Worm (Caenorhabditis elegans) whole organism, L1 larva: ENCODE results near the gene ceh-60.

Experiments
- C34B4.2 ChIP-seq: sonication (generic microtip); optimal IDR thresholded peaks from 2 replicates; lab custom pipeline; 2017; ENCODE audit warnings: mild to moderate bottlenecking, missing genetic modification characterization, missing compliant biosample characterization
- Y116A8C.19 ChIP-seq: sonication (generic microtip); optimal IDR thresholded peaks from 2 replicates; lab custom pipeline; 2016; ENCODE audit warnings: missing compliant biosample characterization, missing genetic modification characterization, borderline replicate concordance
- aha-1 ChIP-seq: fragments of 150-350 bp; optimal IDR thresholded peaks from 2 replicates; lab custom pipeline; 2014; ENCODE audit warnings: missing biosample characterization, missing genetic modification characterization
- alr-1 ChIP-seq: fragments of 200-800 bp; sonication (Bioruptor generic); optimal IDR thresholded peaks from 2 replicates; lab custom pipeline; 2018; ENCODE audit warnings: borderline replicate concordance, mild to moderate bottlenecking, missing genetic modification characterization, missing compliant biosample characterization
- aly-2 ChIP-seq: fragments of 150-350 bp; optimal IDR thresholded peaks from 2 replicates; lab custom pipeline; 2014; ENCODE audit warnings: missing biosample characterization, missing genetic modification characterization
- blmp-1 ChIP-seq: fragments of 150-350 bp; optimal IDR thresholded peaks from 2 replicates; lab custom pipeline; 2014; ENCODE audit warnings: missing biosample characterization, missing genetic modification characterization
- ceh-63 ChIP-seq: fragments of 200-800 bp; sonication (Bioruptor generic); optimal IDR thresholded peaks from 2 replicates; lab custom pipeline; 2018; ENCODE audit warnings: mild to moderate bottlenecking, missing genetic modification characterization, missing compliant biosample characterization
- ces-1 ChIP-seq: fragments of 150-350 bp; optimal IDR thresholded peaks from 2 replicates; lab custom pipeline; 2014; ENCODE audit warnings: missing biosample characterization, missing genetic modification reagents, missing genetic modification characterization
- dpl-1 ChIP-seq, 3 experiments: fragments of 150-350 bp in 2 of 3; sonication (generic microtip) in 1 of 3; optimal IDR thresholded peaks; 2 replicates each; lab custom pipeline; 2014 to 2017; ENCODE audit warnings: missing biosample characterization in 3 of 3, missing genetic modification characterization in 3 of 3, missing genetic modification reagents in 3 of 3
- efl-1 ChIP-seq, 4 experiments: fragments of 150-350 bp; optimal IDR thresholded peaks in 3 of 4; peaks in 1 of 4; 1 replicate in 1 of 4; 2 replicates in 3 of 4; lab custom pipeline; 2014; ENCODE audit warnings: missing biosample characterization in 2 of 4, missing genetic modification characterization in 2 of 4, missing genetic modification reagents in 2 of 4
- efl-3 ChIP-seq: fragments of 200-800 bp; sonication (Bioruptor generic); optimal IDR thresholded peaks from 2 replicates; lab custom pipeline; 2018; ENCODE audit warnings: mild to moderate bottlenecking, missing genetic modification characterization, missing compliant biosample characterization
- egl-27 ChIP-seq, 2 experiments: fragments of 150-350 bp in 1 of 2; sonication (generic microtip); optimal IDR thresholded peaks; 3 replicates each; lab custom pipeline; 2017 to 2018; ENCODE audit warnings: missing biosample characterization in 2 of 2, missing genetic modification characterization in 2 of 2, missing genetic modification reagents in 2 of 2
- elt-2 ChIP-seq: sonication (generic microtip); optimal IDR thresholded peaks from 2 replicates; lab custom pipeline; 2016; ENCODE audit warnings: missing genetic modification characterization, mild to moderate bottlenecking, inconsistent platforms, missing compliant biosample characterization, missing genetic modification reagents
- ets-5 ChIP-seq: fragments of 200-800 bp; sonication (Bioruptor generic); IDR thresholded peaks from 2 replicates; pipeline ENCODE4 v1.3.6; 2022; ENCODE audit warnings: missing genetic modification characterization, missing compliant biosample characterization
- fkh-10 ChIP-seq: sonication (generic microtip); optimal IDR thresholded peaks from 2 replicates; lab custom pipeline; 2017; ENCODE audit warnings: missing biosample characterization, missing genetic modification reagents, missing genetic modification characterization
- fkh-8 ChIP-seq: sonication (generic microtip); optimal IDR thresholded peaks from 2 replicates; lab custom pipeline; 2016; ENCODE audit warnings: mild to moderate bottlenecking, missing genetic modification characterization, missing compliant biosample characterization
- grh-1 ChIP-seq: fragments of 200-800 bp; sonication (Bioruptor generic); IDR thresholded peaks from 2 replicates; pipeline ENCODE4 v1.3.6; 2022; ENCODE audit warnings: missing genetic modification reagents, missing genetic modification characterization, missing compliant biosample characterization
- hlh-17 ChIP-seq: fragments of 200-800 bp; sonication (Bioruptor generic); optimal IDR thresholded peaks from 2 replicates; lab custom pipeline; 2018; ENCODE audit warnings: missing genetic modification characterization, mild to moderate bottlenecking, missing compliant biosample characterization, moderate library complexity, borderline replicate concordance
- hlh-4 ChIP-seq: sonication (generic microtip); optimal IDR thresholded peaks from 2 replicates; lab custom pipeline; 2016; ENCODE audit warnings: mild to moderate bottlenecking, missing genetic modification characterization, missing compliant biosample characterization
- irx-1 ChIP-seq: sonication (generic microtip); optimal IDR thresholded peaks from 2 replicates; lab custom pipeline; 2016; ENCODE audit warnings: missing genetic modification characterization, missing compliant biosample characterization
- lin-14 ChIP-seq: fragments of 200-800 bp; sonication (Bioruptor generic); optimal IDR thresholded peaks from 2 replicates; lab custom pipeline; 2018; ENCODE audit warnings: mild to moderate bottlenecking, missing genetic modification characterization, moderate library complexity, missing compliant biosample characterization
- lin-15B ChIP-seq: fragments of 150-350 bp; sonication (generic microtip); optimal IDR thresholded peaks from 3 replicates; lab custom pipeline; 2014; ENCODE audit warnings: missing biosample characterization, missing genetic modification characterization
- lin-35 ChIP-seq, 2 experiments: fragments of 150-350 bp; optimal IDR thresholded peaks; 2 replicates each; lab custom pipeline; 2014; ENCODE audit warnings: missing biosample characterization in 2 of 2, missing genetic modification characterization in 2 of 2, missing genetic modification reagents in 2 of 2
- mdl-1 ChIP-seq, 2 experiments: fragments of 150-350 bp; optimal IDR thresholded peaks; 2 replicates each; lab custom pipeline; 2014 to 2017; ENCODE audit warnings: missing biosample characterization in 2 of 2, missing genetic modification characterization in 2 of 2, inconsistent platforms in 1 of 2
- mef-2 ChIP-seq: fragments of 150-350 bp; optimal IDR thresholded peaks from 2 replicates; lab custom pipeline; 2014; ENCODE audit warnings: missing biosample characterization, missing genetic modification characterization
- nhr-11 ChIP-seq: fragments of 150-350 bp; optimal IDR thresholded peaks from 2 replicates; lab custom pipeline; 2014; ENCODE audit warnings: missing biosample characterization, missing genetic modification characterization
- nhr-19 ChIP-seq: fragments of 200-800 bp; sonication (Bioruptor generic); conservative IDR thresholded peaks from 2 replicates; pipeline ENCODE4 v1.3.6; 2022; ENCODE audit warnings: missing genetic modification characterization, missing compliant biosample characterization
- nhr-47 ChIP-seq: sonication (generic microtip); optimal IDR thresholded peaks from 2 replicates; lab custom pipeline; 2016; ENCODE audit warnings: mild to moderate bottlenecking, missing genetic modification characterization, moderate library complexity, missing compliant biosample characterization
- nhr-90 ChIP-seq: sonication (generic microtip); optimal IDR thresholded peaks from 2 replicates; lab custom pipeline; 2016; ENCODE audit warnings: mild to moderate bottlenecking, missing genetic modification characterization, missing compliant biosample characterization; ENCODE audit not compliant: poor library complexity
- pag-3 ChIP-seq: sonication (generic microtip); optimal IDR thresholded peaks from 2 replicates; lab custom pipeline; 2017; ENCODE audit warnings: missing genetic modification characterization, mild to moderate bottlenecking, missing compliant biosample characterization, antibody characterized with exemption, borderline replicate concordance; ENCODE audit not compliant: insufficient read depth
- pax-3 ChIP-seq: fragments of 200-800 bp; sonication (Bioruptor generic); optimal IDR thresholded peaks from 2 replicates; lab custom pipeline; 2018; ENCODE audit warnings: mild to moderate bottlenecking, missing genetic modification characterization, moderate library complexity, missing compliant biosample characterization
- pqm-1 ChIP-seq: sonication (generic microtip); optimal IDR thresholded peaks from 3 replicates; lab custom pipeline; 2017; ENCODE audit warnings: missing biosample characterization, missing genetic modification characterization
- skn-1 ChIP-seq: fragments of 150-350 bp; optimal IDR thresholded peaks from 2 replicates; lab custom pipeline; 2014; ENCODE audit warnings: missing biosample characterization, missing genetic modification characterization
- snu-23 ChIP-seq: sonication (generic microtip); optimal IDR thresholded peaks from 2 replicates; lab custom pipeline; 2016; ENCODE audit warnings: missing genetic modification characterization, missing compliant biosample characterization
- sup-37 ChIP-seq: fragments of 200-800 bp; sonication (Bioruptor generic); optimal IDR thresholded peaks from 2 replicates; lab custom pipeline; 2018; ENCODE audit warnings: mild to moderate bottlenecking, missing genetic modification characterization, missing compliant biosample characterization
- unc-62 ChIP-seq: fragments of 150-350 bp; optimal IDR thresholded peaks from 2 replicates; lab custom pipeline; 2014; ENCODE audit warnings: missing biosample characterization, missing genetic modification reagents, missing genetic modification characterization
- xbp-1 ChIP-seq: sonication (generic microtip); optimal IDR thresholded peaks from 2 replicates; lab custom pipeline; 2016; ENCODE audit warnings: missing genetic modification characterization, missing compliant biosample characterization
- zag-1 ChIP-seq: fragments of 150-350 bp; optimal IDR thresholded peaks from 2 replicates; lab custom pipeline; 2014; ENCODE audit warnings: missing biosample characterization, missing genetic modification characterization
- zip-4 ChIP-seq: fragments of 200-800 bp; sonication (Bioruptor generic); optimal IDR thresholded peaks from 2 replicates; lab custom pipeline; 2018; ENCODE audit warnings: mild to moderate bottlenecking, missing genetic modification characterization, moderate library complexity, missing compliant biosample characterization

Gene ceh-60

DNA sequence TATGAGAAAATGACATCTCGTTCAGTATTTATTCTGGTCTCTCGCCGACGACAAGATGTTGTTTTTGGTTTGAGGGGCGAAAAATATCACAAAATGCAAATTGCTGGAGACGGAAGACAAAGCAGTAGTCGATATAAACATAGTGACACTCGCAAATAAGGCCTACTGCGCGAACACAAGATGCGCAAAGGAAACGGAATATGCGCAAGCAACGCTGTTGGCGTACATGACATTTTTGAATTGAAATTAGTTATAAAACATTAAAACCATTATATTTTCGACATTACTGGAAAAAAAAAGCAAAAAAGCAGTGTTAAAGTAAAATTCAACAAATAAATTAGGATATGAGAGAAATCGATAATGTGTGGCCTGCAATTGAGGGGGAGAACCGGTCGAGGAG, 24.9 kb downstream of the ceh-60 start, which contains the start of gene cdf-1 (continued):
- TF ChIP-seq nhr-19: no peak
- TF ChIP-seq skn-1 (tag; lab: Kevin White, UChicago): no peak
- no peak for TF ChIP-seq hlh-17
- TF ChIP-seq mdl-1 (tag; optimal IDR thresholded peaks at IDR 0.05; lab: Kevin White, UChicago): no peak
- TF ChIP-seq grh-1 (GFP tag; lab: Robert Waterston, UW): no peak
- TF ChIP-seq lin-14 (GFP tag; lab: Kevin White, UChicago): peak; percentile 53
- peak; percentile 70 for TF ChIP-seq blmp-1 (tag; lab: Kevin White, UChicago)
- no peak for TF ChIP-seq zip-4 (GFP tag; lab: Kevin White, UChicago)
- TF ChIP-seq aha-1: no peak
- TF ChIP-seq egl-27 (tag; optimal IDR thresholded peaks at IDR 0.05; lab: Kevin White, UChicago): no peak
- no peak for TF ChIP-seq ceh-63 (GFP tag; lab: Kevin White, UChicago)
- peak in 1 of 2 experiments; percentile 64 for TF ChIP-seq lin-35 (GFP tag; optimal IDR thresholded peaks at IDR 0.05; lab: Kevin White, UChicago)
- TF ChIP-seq snu-23: peak; percentile 45
- peak; percentile 54 for TF ChIP-seq xbp-1 (tag; lab: Kevin White, UChicago)
- TF ChIP-seq efl-3 (GFP tag; lab: Kevin White, UChicago): no peak
- no peak for TF ChIP-seq pax-3 (tag; lab: Kevin White, UChicago)
- no peak for TF ChIP-seq ets-5
- no peak for TF ChIP-seq Y116A8C.19 (tag; lab: Kevin White, UChicago)
- no peak for TF ChIP-seq fkh-10 (GFP tag; lab: Kevin White, UChicago)
- TF ChIP-seq pag-3: no peak
- TF ChIP-seq fkh-8 (tag; lab: Kevin White, UChicago): no peak
- no peak for TF ChIP-seq lin-15B
- no peak for TF ChIP-seq nhr-90
- TF ChIP-seq, all 84 proteins: peak for 16

DNA sequence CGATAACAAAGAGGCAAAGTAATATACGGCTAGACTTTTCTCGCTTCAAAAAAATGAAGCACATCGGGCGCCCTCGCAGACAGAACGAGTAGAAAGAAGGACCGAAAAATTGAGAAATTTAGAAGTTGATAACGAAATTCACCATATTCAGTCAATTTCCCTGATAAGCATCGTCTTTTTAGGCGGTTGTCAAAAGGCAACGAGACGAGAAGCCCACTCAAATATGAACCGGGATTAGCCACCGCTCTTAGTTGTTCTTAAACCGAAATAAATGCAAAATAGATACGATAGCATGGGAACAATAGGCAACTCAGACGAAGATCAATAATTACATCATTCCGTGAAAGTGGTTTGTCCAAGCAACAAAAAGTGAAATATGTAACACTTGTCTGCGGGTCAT, 26.8 kb downstream of the ceh-60 start:
- TF ChIP-seq elt-2 (peak; percentile 22), mef-2 (no peak)

ce11 chrX:6499736-6500135, 30.2 kb downstream of the ceh-60 start, which contains the start of gene actl-1:
TSS of gene actl-1 (minus strand) at chrX:6499836.
- TF ChIP-seq aha-1: no peak
- TF ChIP-seq blmp-1 (tag; lab: Kevin White, UChicago): no peak
- TF ChIP-seq sup-37 (GFP tag; lab: Kevin White, UChicago): no peak
- TF ChIP-seq fkh-8 (tag; lab: Kevin White, UChicago): no peak
- TF ChIP-seq alr-1: no peak
- TF ChIP-seq aly-2 (tag; lab: Kevin White, UChicago): no peak
- TF ChIP-seq zag-1 (tag; lab: Kevin White, UChicago): no peak
- no peak for TF ChIP-seq lin-35 (GFP tag; optimal IDR thresholded peaks at IDR 0.05; lab: Kevin White, UChicago)
- TF ChIP-seq nhr-11 (tag; lab: Kevin White, UChicago): no peak
- TF ChIP-seq C34B4.2 (tag; lab: Kevin White, UChicago): no peak
- no peak for TF ChIP-seq nhr-47 (tag; lab: Kevin White, UChicago)
- no peak for TF ChIP-seq irx-1 (tag; lab: Kevin White, UChicago)
- TF ChIP-seq, all 84 proteins: peak for 0

ce11 chrX:6484780-6485179, 45.2 kb downstream of the ceh-60 start, which contains the start of gene gar-1:
TSS of gene gar-1 (minus strand) at chrX:6484880.
- no peak for TF ChIP-seq pqm-1
- no peak for TF ChIP-seq unc-62 (GFP tag; lab: Kevin White, UChicago)
- no peak for TF ChIP-seq pag-3
- no peak for TF ChIP-seq ces-1 (GFP tag; lab: Kevin White, UChicago)
- no peak for TF ChIP-seq dpl-1 (GFP tag; optimal IDR thresholded peaks at IDR 0.05; lab: Kevin White, UChicago)
- TF ChIP-seq hlh-4: no peak
- TF ChIP-seq fkh-8 (tag; lab: Kevin White, UChicago): no peak
- TF ChIP-seq efl-1 (optimal IDR thresholded peaks at IDR 0.05; lab: Kevin White, UChicago): no peak
- peak in 1 of 2 experiments; percentile 61 for TF ChIP-seq efl-1 (GFP tag; optimal IDR thresholded peaks at IDR 0.05 in 1 of 2; lab: Kevin White, UChicago)
- no peak for TF ChIP-seq pax-3 (tag; lab: Kevin White, UChicago)
